Fruit fly (Drosophila melanogaster) whole organism, adult: Measurements from ENCODE around the gene Iru.
A peak's percentile ranks its signal among the peaks of the same experiment; 100 is the strongest.

Source experiments
- CG11617 ChIP-seq: fragments of 200-800 bp; sonication (Bioruptor generic); optimal IDR thresholded peaks from 2 replicates; lab custom pipeline; 2017; ENCODE audit warnings: mild to moderate bottlenecking, missing biosample characterization, missing genetic modification reagents, missing genetic modification characterization
- CG12768 ChIP-seq: fragments of 200-800 bp; sonication (Bioruptor generic); optimal IDR thresholded peaks from 2 replicates; lab custom pipeline; 2017; ENCODE audit warnings: missing biosample characterization, missing genetic modification characterization, mild to moderate bottlenecking, moderate library complexity, missing genetic modification reagents
- CG14711 ChIP-seq: fragments of 200-800 bp; sonication (Bioruptor generic); optimal IDR thresholded peaks from 2 replicates; lab custom pipeline; 2018; ENCODE audit warnings: missing biosample characterization, mild to moderate bottlenecking, missing genetic modification characterization, moderate library complexity
- CG1620 ChIP-seq: fragments of 200-800 bp; sonication (Bioruptor generic); optimal IDR thresholded peaks from 2 replicates; lab custom pipeline; 2016; ENCODE audit warnings: missing biosample characterization, missing genetic modification characterization
- CG33017 ChIP-seq: fragments of 200-800 bp; sonication (Bioruptor generic); optimal IDR thresholded peaks from 2 replicates; lab custom pipeline; 2018; ENCODE audit warnings: missing biosample characterization, mild to moderate bottlenecking, missing genetic modification characterization, moderate library complexity
- CG5204 ChIP-seq: fragments of 200-800 bp; sonication (Bioruptor generic); optimal IDR thresholded peaks from 2 replicates; lab custom pipeline; 2016; ENCODE audit warnings: missing biosample characterization, missing genetic modification characterization
- CG7045 ChIP-seq: fragments of 200-800 bp; sonication (Bioruptor generic); optimal IDR thresholded peaks from 2 replicates; lab custom pipeline; 2017; ENCODE audit warnings: missing biosample characterization, mild to moderate bottlenecking, missing genetic modification characterization
- CG7101 ChIP-seq: fragments of 200-800 bp; sonication (Bioruptor generic); optimal IDR thresholded peaks from 2 replicates; lab custom pipeline; 2018; ENCODE audit warnings: missing biosample characterization, mild to moderate bottlenecking, missing genetic modification characterization, moderate library complexity
- Clk ChIP-seq: fragments of 200-800 bp; sonication (Bioruptor generic); optimal IDR thresholded peaks from 2 replicates; lab custom pipeline; 2017; ENCODE audit warnings: missing biosample characterization, missing genetic modification characterization
- Crg-1 ChIP-seq: fragments of 200-800 bp; sonication (Bioruptor generic); optimal IDR thresholded peaks from 2 replicates; lab custom pipeline; 2016; ENCODE audit warnings: missing biosample characterization, missing genetic modification characterization
- Hr96 ChIP-seq: fragments of 200-800 bp; sonication (Bioruptor generic); optimal IDR thresholded peaks from 2 replicates; lab custom pipeline; 2016; ENCODE audit warnings: missing biosample characterization, missing genetic modification characterization
- Mnt ChIP-seq: fragments of 200-800 bp; sonication (Bioruptor generic); optimal IDR thresholded peaks from 2 replicates; lab custom pipeline; 2016; ENCODE audit warnings: missing biosample characterization, mild to moderate bottlenecking, missing genetic modification characterization
- bab1 ChIP-seq: fragments of 200-800 bp; sonication (Bioruptor generic); optimal IDR thresholded peaks from 3 replicates; lab custom pipeline; 2019; ENCODE audit warnings: missing biosample characterization, mild to moderate bottlenecking, missing genetic modification characterization, moderate library complexity
- cic ChIP-seq: fragments of 200-800 bp; sonication (Bioruptor generic); optimal IDR thresholded peaks from 2 replicates; lab custom pipeline; 2017; ENCODE audit warnings: missing biosample characterization, mild to moderate bottlenecking, missing genetic modification characterization, moderate library complexity
- cnc ChIP-seq, 2 experiments: fragments of >200 bp; optimal IDR thresholded peaks; 2 replicates each; lab custom pipeline; 2017
- kay ChIP-seq: fragments of 200-800 bp; sonication (Bioruptor generic); peaks from one replicate; lab custom pipeline; 2016; ENCODE audit warnings: missing biosample characterization, missing genetic modification characterization, borderline replicate concordance
- ovo ChIP-seq: fragments of 200-800 bp; sonication (Bioruptor generic); optimal IDR thresholded peaks from 2 replicates; lab custom pipeline; 2016; ENCODE audit warnings: missing biosample characterization, missing genetic modification characterization
- pad ChIP-seq: fragments of 200-800 bp; sonication (Bioruptor generic); optimal IDR thresholded peaks from 3 replicates; lab custom pipeline; 2017; ENCODE audit warnings: missing biosample characterization, missing genetic modification characterization, mild to moderate bottlenecking, moderate library complexity, missing genetic modification reagents
- tj ChIP-seq: fragments of 200-800 bp; sonication (Bioruptor generic); optimal IDR thresholded peaks from 3 replicates; lab custom pipeline; 2017; ENCODE audit warnings: missing biosample characterization, mild to moderate bottlenecking, missing genetic modification characterization, moderate library complexity
- toe ChIP-seq: fragments of 200-800 bp; sonication (Bioruptor generic); optimal IDR thresholded peaks from 2 replicates; lab custom pipeline; 2016; ENCODE audit warnings: missing biosample characterization, missing genetic modification characterization

The Iru gene

DNA sequence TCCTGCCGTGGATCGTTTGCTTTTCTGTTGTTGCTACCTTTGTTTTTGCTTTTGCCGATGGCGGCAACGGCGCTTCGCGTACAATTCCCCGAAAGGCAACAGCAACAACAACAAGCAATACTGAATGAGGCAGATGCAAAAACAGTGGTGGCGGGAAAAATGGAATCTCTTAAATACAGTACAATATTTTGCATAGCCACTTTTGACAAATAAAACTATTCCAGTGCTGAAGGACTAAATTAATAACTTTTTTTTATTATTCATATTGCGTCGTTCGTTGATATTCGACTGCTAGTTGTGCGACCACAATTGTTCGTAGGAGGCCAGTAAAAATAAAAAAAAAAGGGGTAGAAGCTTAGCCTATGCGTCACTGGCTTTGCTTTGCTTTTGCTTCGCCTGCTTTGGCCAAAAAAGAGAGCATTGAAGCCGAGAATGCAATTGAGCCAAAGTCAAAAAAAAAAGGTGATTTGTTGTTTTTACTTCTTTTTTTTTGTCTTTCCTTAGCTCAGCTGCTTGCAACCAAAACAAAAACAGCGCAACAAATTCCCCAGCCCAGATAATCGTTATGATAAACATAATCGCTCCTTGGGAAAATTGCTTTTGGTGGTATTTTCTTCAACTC lies 25.7 kb downstream of the Iru start:
- TF ChIP-seq CG7101 (tag; lab: Kevin White, UChicago) (peak; percentile 73), CG5204 (GFP tag; lab: Kevin White, UChicago) (no peak), pad (GFP tag; lab: Kevin White, UChicago) (peak; percentile 40), cic (GFP tag; lab: Kevin White, UChicago) (no peak), CG14711 (tag; lab: Kevin White, UChicago) (peak; percentile 75), cnc (optimal IDR thresholded peaks at IDR 0.05; lab: Kevin White, UChicago) (no peak), tj (GFP tag; lab: Kevin White, UChicago) (peak; percentile 19), Hr96 (GFP tag; lab: Kevin White, UChicago) (peak; percentile 40), CG12768 (GFP tag; lab: Kevin White, UChicago) (no peak), CG7045 (GFP tag; lab: Kevin White, UChicago) (peak; percentile 51), toe (no peak), CG11617 (GFP tag; lab: Kevin White, UChicago) (peak; percentile 37), Crg-1 (GFP tag; lab: Kevin White, UChicago) (no peak), Clk (GFP tag; lab: Kevin White, UChicago) (peak; percentile 33), bab1 (peak; percentile 73), CG1620 (GFP tag; lab: Kevin White, UChicago) (no peak), kay (GFP tag; lab: Kevin White, UChicago) (peak; percentile 96), Mnt (GFP tag; lab: Kevin White, UChicago) (no peak), CG33017 (tag; lab: Kevin White, UChicago) (peak; percentile 81), ovo (GFP tag; lab: Kevin White, UChicago) (no peak)

DNA sequence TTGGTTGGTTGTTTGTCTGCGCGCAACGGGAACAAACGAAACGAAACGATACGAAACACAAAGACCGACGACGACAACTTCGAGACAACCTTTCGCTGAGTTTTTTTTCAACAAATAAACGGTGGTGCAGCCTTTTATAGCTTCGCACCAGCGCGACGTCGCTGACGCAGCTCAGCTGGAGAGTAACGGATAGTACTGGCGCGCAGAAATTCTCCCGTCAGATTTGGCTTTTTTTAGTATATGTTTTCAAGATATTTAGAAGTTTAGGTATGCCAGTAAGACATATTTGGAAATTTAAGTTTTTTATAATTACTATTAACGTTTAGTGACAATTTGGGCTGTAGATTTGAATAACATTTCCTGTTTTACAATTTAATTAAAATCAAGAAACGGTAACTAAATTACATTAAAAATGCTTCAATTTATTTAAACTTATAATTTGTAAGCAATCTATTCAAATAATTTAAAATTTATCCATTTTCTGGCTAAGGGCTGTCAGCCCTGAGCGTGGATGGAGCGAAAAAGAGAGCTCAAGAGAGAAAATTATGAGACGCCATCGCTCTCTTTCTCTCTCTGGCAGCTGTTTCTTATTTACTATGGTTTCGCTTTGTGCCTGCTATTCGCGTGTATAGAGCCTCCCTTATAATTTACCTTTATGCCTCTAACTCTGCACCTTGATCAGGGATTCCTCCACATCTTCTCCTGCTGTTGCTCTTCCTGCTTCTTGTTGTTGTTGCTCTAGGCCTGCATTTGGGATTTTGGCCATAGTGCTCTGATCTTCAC lies 27.6 kb downstream of the Iru start:
- TF ChIP-seq cic (GFP tag; lab: Kevin White, UChicago) (peak; percentile 24), CG7101 (tag; lab: Kevin White, UChicago) (peak; percentile 75), CG7045 (GFP tag; lab: Kevin White, UChicago) (peak; percentile 59), CG5204 (GFP tag; lab: Kevin White, UChicago) (no peak), pad (GFP tag; lab: Kevin White, UChicago) (peak; percentile 62), CG1620 (GFP tag; lab: Kevin White, UChicago) (peak; percentile 12), bab1 (peak; percentile 87), toe (peak; percentile 25), CG12768 (GFP tag; lab: Kevin White, UChicago) (peak; percentile 46), Clk (GFP tag; lab: Kevin White, UChicago) (no peak), cnc (optimal IDR thresholded peaks at IDR 0.05; lab: Kevin White, UChicago) (no peak), tj (GFP tag; lab: Kevin White, UChicago) (peak; percentile 84), CG33017 (tag; lab: Kevin White, UChicago) (peak; percentile 72), Mnt (GFP tag; lab: Kevin White, UChicago) (peak; percentile 26), kay (GFP tag; lab: Kevin White, UChicago) (peak; percentile 51), Crg-1 (GFP tag; lab: Kevin White, UChicago) (peak; percentile 45), Hr96 (GFP tag; lab: Kevin White, UChicago) (peak; percentile 48), CG14711 (tag; lab: Kevin White, UChicago) (peak; percentile 73), ovo (GFP tag; lab: Kevin White, UChicago) (peak; percentile 64), CG11617 (GFP tag; lab: Kevin White, UChicago) (peak; percentile 86)

DNA sequence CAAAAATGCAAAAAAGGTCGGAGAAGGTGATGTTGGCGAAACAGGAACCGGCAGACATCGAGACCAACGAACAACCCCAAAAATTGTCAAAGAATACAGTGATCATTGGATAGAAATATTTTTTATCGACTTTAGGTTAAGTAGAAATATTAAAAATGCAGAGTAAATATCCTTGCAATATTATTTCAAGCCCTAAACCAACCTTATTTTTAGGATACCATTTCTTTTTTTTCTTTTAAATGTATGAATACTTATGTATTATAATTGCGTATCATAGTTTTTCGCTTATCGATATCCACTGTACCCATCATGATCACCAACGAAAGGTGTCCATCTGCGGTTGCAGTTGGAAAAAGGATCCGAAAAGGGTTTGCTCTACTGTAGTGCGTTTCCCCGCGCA lies 29.0 kb downstream of the Iru start:
- no peak for TF ChIP-seq CG14711 (tag; lab: Kevin White, UChicago)

DNA sequence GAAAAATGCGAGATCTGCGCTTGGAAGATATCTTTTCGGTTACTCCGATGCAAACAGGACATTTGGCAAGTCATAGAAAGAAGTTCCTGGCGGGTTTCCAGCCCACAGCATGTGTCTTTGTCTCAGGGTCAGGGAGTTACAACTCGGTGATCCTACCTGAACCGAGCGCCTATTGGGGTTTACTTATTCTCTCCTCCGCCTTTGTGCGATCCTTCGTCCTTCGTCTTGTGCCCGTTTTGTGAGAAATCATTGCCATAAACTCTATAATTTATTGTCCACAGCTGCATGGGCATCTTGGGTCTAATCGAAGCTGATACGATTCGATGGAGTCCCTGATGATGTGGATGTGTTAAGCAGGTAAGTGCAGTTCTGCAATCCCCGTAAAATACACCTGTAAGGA lies 31.7 kb downstream of the Iru start:
- TF ChIP-seq CG7045 (GFP tag; lab: Kevin White, UChicago) (no peak), toe (no peak), tj (GFP tag; lab: Kevin White, UChicago) (no peak), cnc (optimal IDR thresholded peaks at IDR 0.05; lab: Kevin White, UChicago) (no peak), kay (GFP tag; lab: Kevin White, UChicago) (no peak), CG33017 (tag; lab: Kevin White, UChicago) (no peak), pad (GFP tag; lab: Kevin White, UChicago) (no peak), cic (GFP tag; lab: Kevin White, UChicago) (no peak)

DNA sequence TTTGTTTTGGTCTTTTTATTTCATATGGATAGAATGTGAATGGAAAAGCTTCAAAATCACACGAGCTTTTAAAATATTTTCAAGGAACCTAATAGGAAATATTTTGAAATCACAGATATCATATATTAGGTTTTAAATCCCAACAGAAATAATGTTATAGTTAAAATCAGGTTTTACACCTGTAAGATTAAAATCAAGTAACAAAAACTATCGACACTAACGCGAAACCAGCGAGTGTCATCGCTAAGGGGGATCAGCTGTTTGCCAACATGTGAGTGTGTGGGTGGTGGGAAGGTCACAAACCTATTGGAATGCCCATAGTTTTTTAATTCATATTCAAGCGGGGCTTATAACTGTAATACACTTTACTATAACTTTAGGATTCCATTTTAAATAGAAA lies 32.4 kb downstream of the Iru start, which contains the start of gene hyx:
TSS of gene hyx (plus strand) at position 109 of the 400 bp plus-strand sequence.
- TF ChIP-seq cnc (optimal IDR thresholded peaks at IDR 0.05; lab: Kevin White, UChicago) (no peak), CG7045 (GFP tag; lab: Kevin White, UChicago) (no peak), CG14711 (tag; lab: Kevin White, UChicago) (peak; percentile 21), cic (GFP tag; lab: Kevin White, UChicago) (peak; percentile 59), CG1620 (GFP tag; lab: Kevin White, UChicago) (peak; percentile 32), CG7101 (tag; lab: Kevin White, UChicago) (peak; percentile 41), CG12768 (GFP tag; lab: Kevin White, UChicago) (peak; percentile 31), Mnt (GFP tag; lab: Kevin White, UChicago) (peak; percentile 60), Clk (GFP tag; lab: Kevin White, UChicago) (no peak), Crg-1 (GFP tag; lab: Kevin White, UChicago) (peak; percentile 53), pad (GFP tag; lab: Kevin White, UChicago) (peak; percentile 78), CG11617 (GFP tag; lab: Kevin White, UChicago) (peak; percentile 49), kay (GFP tag; lab: Kevin White, UChicago) (peak; percentile 62), ovo (GFP tag; lab: Kevin White, UChicago) (no peak), bab1 (peak; percentile 66), CG33017 (tag; lab: Kevin White, UChicago) (peak; percentile 14)
